Worm (Caenorhabditis elegans): ENCODE data around the gene F21H7.5.

- TF ChIP-seq ets-7 (tag; optimal IDR thresholded peaks at IDR 0.05) (no peak), ama-1 (optimal IDR thresholded peaks at IDR 0.05) (no peak), sea-1 (GFP tag; conservative IDR thresholded peaks at IDR 0.05) (no peak), ceh-13 (GFP tag; optimal IDR thresholded peaks at IDR 0.05) (no peak), tbx-11 (GFP tag; IDR thresholded peaks at IDR 0.05) (no peak), hnd-1 (tag; optimal IDR thresholded peaks at IDR 0.05) (no peak)
These were observed 16.4 kb downstream of the F21H7.5 start, which contains the start of gene gcy-20 for ce11 chrV:16253687-16254086.
